Fruit fly (Drosophila melanogaster): ENCODE measurements around the gene MTPAP.

DNA sequence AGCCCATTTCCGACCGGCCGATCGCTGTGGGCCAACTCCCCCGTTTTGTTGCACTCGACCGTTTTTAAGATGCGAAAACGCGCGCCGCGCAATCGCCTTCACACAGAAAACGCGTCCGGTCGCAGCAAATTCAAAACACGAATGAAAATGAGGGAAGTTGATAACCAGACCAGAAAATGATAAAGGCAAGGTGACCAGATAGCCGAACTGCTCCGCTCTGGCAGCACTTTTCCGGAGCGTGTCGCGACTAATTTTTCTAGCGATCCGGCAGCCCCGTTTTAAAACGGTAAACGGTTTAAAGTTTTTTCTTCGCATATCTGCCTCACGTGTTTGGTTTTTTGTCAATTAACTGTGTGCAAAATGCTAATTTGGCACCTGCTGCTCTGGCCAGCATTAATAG is 26.9 kb downstream of the MTPAP start, which contains the start of gene DAAM:
- TF ChIP-seq Myc (optimal IDR thresholded peaks at IDR 0.05) (no peak), h (optimal IDR thresholded peaks at IDR 0.05) (no peak), ttk (optimal IDR thresholded peaks at IDR 0.05) (no peak), psq (optimal IDR thresholded peaks at IDR 0.05) (no peak), insv (optimal IDR thresholded peaks at IDR 0.05) (no peak), Sin3A (optimal IDR thresholded peaks at IDR 0.05) (no peak)
